Worm (Caenorhabditis elegans): ENCODE measurements around the gene let-60.

Gene let-60

DNA sequence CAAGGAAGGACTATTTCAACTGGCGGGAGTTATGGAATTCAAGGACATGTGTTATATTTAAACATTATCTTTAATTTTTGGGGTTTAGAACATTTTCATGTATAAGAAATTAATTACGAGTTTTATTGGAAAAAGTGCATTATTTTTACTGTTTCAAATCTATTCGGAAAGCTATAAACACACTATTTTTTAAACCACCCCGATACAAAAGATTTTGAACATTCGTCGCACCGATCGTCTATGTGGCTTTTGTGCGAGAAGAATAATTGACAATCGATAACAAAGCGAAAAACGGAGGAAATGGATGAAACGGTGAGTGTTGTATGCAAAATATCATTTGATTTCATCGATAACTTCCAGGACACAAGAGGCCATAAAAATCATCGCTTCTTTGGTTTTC, 25.9 kb downstream of the let-60 start, which contains the start of gene ZK809.9:
TSS of gene ZK809.9 (plus strand) at position 301 of the 400 bp plus-strand sequence.
- no peak for TF ChIP-seq ztf-23 (GFP tag; IDR thresholded peaks at IDR 0.05)
- no peak for TF ChIP-seq ztf-29 (GFP tag; IDR thresholded peaks at IDR 0.05)
- TF ChIP-seq flt-1 (GFP tag; IDR thresholded peaks at IDR 0.05) = no peak
- no peak for TF ChIP-seq med-1 (GFP tag; optimal IDR thresholded peaks at IDR 0.05; ENCODE audit: insufficient read depth)
- no peak for TF ChIP-seq tab-1 (GFP tag; IDR thresholded peaks at IDR 0.05)
- TF ChIP-seq cog-1 (tag; optimal IDR thresholded peaks at IDR 0.05) = no peak
- no peak for TF ChIP-seq T22C8.4 (GFP tag; IDR thresholded peaks at IDR 0.05)
- no peak for TF ChIP-seq klf-2 (GFP tag; conservative IDR thresholded peaks at IDR 0.05)
- no peak for TF ChIP-seq ref-1 (GFP tag; conservative IDR thresholded peaks at IDR 0.05)

DNA sequence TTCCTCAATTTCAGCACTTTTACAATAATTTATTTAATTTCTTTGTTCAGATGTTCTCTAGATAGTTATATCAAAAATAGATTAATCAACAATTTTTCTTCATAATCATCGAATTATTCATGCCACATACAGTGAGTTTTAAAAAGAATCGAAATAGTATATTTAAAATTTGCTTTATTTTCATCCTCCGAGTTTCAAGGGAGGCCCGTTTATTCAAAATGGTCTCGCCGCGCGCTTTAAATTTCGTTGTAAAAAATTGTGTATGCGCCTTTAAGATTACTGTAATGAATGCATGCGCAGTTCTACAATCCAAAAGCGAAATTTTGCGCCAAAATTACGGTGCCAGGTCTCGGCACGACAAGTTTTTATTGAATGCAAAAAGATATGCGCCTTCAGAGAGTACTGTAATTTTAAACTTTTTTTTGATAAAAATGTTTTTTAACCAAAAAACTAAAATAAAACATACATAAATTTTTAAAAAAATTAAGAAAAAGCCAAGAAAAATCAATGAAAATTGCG, 31.0 kb downstream of the let-60 start, which contains the start of gene ZK792.1:
TSS of gene ZK792.1 (plus strand) at position 51 of the 519 bp plus-strand sequence.
- TF ChIP-seq klf-2 (GFP tag; conservative IDR thresholded peaks at IDR 0.05) = no peak
- no peak for TF ChIP-seq cog-1 (tag; optimal IDR thresholded peaks at IDR 0.05)
- TF ChIP-seq flt-1 (GFP tag; IDR thresholded peaks at IDR 0.05) = no peak
- no peak for TF ChIP-seq tab-1 (GFP tag; IDR thresholded peaks at IDR 0.05)
- TF ChIP-seq T22C8.4 (GFP tag; IDR thresholded peaks at IDR 0.05) = no peak
- no peak for TF ChIP-seq med-1 (GFP tag; optimal IDR thresholded peaks at IDR 0.05; ENCODE audit: insufficient read depth)
- TF ChIP-seq ztf-23 (GFP tag; IDR thresholded peaks at IDR 0.05) = no peak
- TF ChIP-seq ref-1 (GFP tag; conservative IDR thresholded peaks at IDR 0.05) = no peak
- no peak for TF ChIP-seq ztf-29 (GFP tag; IDR thresholded peaks at IDR 0.05)

ce11 chrIV:11656144-11656780, 34.6 kb downstream of the let-60 start, which contains the start of gene ZK809.5:
TSS of gene ZK809.5 (plus strand) at chrIV:11656730.
- TF ChIP-seq klf-2 (GFP tag; conservative IDR thresholded peaks at IDR 0.05) (no peak), tab-1 (GFP tag; IDR thresholded peaks at IDR 0.05) (no peak), T22C8.4 (GFP tag; IDR thresholded peaks at IDR 0.05) (no peak), ztf-29 (GFP tag; IDR thresholded peaks at IDR 0.05) (no peak), flt-1 (GFP tag; IDR thresholded peaks at IDR 0.05) (no peak), cog-1 (tag; optimal IDR thresholded peaks at IDR 0.05) (no peak), med-1 (GFP tag; optimal IDR thresholded peaks at IDR 0.05; ENCODE audit: insufficient read depth) (no peak), ztf-23 (GFP tag; IDR thresholded peaks at IDR 0.05) (no peak), ref-1 (GFP tag; conservative IDR thresholded peaks at IDR 0.05) (no peak)

ce11 chrIV:11655370-11655769, 35.5 kb downstream of the let-60 start, which contains the start of gene ent-1:
TSS of gene ent-1 (minus strand) at chrIV:11655470.
- TF ChIP-seq T22C8.4 (GFP tag; IDR thresholded peaks at IDR 0.05) = no peak
- TF ChIP-seq tab-1 (GFP tag; IDR thresholded peaks at IDR 0.05) = no peak
- no peak for TF ChIP-seq klf-2 (GFP tag; conservative IDR thresholded peaks at IDR 0.05)
- no peak for TF ChIP-seq med-1 (GFP tag; optimal IDR thresholded peaks at IDR 0.05; ENCODE audit: insufficient read depth)

DNA sequence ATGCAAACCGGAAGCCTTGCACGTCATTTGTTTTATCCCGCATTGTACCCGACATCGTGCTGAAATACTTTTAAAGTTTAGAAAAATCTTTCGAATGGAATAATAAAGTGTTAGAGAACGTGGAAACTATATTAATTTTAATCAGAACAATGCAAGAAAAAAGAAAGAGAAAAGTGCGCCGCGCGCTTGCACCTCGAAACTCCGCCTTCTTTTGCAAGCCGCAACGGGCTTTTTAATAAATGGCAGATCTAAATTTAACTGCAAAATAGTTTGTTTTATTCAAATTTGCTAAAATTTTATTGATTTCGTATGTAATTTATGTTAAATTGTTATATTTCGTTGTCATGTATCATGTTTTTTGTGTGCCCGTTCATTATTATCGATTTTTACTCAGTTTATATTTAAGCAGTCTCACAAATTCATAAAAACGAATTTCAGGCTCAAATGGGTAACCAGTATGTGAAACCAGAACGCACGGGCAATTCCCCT, 38.9 kb downstream of the let-60 start, which contains the start of the genes acl-3 and ndub-6:
TSS of gene acl-3 (minus strand) at position 59 of the 489 bp plus-strand sequence.
TSS of gene ndub-6 (plus strand) at position 439 of the 489 bp plus-strand sequence.
- TF ChIP-seq ztf-29 (GFP tag; IDR thresholded peaks at IDR 0.05) (peak; percentile 59; the same call in 1 of the 2 replicates), T22C8.4 (GFP tag; IDR thresholded peaks at IDR 0.05) (no peak)

DNA sequence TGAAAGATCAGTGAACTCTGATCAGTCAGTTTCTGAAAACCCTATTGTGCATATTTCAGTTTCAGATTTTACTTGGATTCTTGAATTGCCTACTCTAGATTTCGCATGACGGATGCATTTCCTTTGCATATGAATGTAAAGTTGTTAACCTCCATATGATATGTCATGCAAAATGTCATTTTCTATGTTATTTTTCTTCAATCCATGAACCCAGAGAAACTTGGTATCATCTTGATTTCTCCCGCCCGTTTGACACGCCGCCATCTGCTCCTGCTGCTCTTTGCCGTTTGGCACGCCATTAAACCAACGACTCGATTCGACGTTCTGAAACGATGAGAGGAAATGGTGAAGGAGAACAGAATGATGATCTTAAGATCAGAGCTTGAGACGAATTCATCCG, 40.5 kb downstream of the let-60 start:
- TF ChIP-seq ztf-23 (GFP tag; IDR thresholded peaks at IDR 0.05) (no peak), T22C8.4 (GFP tag; IDR thresholded peaks at IDR 0.05) (no peak), klf-2 (GFP tag; conservative IDR thresholded peaks at IDR 0.05) (no peak), flt-1 (GFP tag; IDR thresholded peaks at IDR 0.05) (no peak), cog-1 (tag; optimal IDR thresholded peaks at IDR 0.05) (no peak), ztf-29 (GFP tag; IDR thresholded peaks at IDR 0.05) (no peak), tab-1 (GFP tag; IDR thresholded peaks at IDR 0.05) (no peak), ref-1 (GFP tag; conservative IDR thresholded peaks at IDR 0.05) (no peak), med-1 (GFP tag; optimal IDR thresholded peaks at IDR 0.05; ENCODE audit: insufficient read depth) (no peak)

DNA sequence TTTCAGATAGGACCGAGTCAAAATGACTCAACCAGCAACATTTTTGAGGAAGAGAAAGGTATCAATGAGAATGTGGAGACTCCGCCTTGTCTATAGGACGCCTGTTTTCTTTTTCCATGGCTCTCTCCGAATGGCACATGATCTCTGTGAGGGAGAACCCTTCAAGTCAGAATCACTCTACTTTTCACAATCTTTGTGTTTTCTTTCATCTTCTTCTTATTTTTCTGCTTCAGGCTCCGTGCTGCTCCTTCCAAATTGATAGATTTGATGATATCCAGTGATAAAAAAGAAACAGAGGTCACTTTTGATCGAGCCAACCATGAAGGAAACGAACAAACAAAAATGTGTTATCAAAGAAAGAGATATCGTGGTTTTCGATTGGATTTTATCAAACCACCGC, 41.9 kb downstream of the let-60 start, which contains the start of gene ZK809.8:
TSS of gene ZK809.8 (minus strand) at position 34 of the 400 bp plus-strand sequence.
- TF ChIP-seq flt-1 (GFP tag; IDR thresholded peaks at IDR 0.05) (no peak), cog-1 (tag; optimal IDR thresholded peaks at IDR 0.05) (no peak), ztf-23 (GFP tag; IDR thresholded peaks at IDR 0.05) (no peak), ref-1 (GFP tag; conservative IDR thresholded peaks at IDR 0.05) (no peak), tab-1 (GFP tag; IDR thresholded peaks at IDR 0.05) (no peak), ztf-29 (GFP tag; IDR thresholded peaks at IDR 0.05) (no peak)

- no peak for TF ChIP-seq med-1 (GFP tag; optimal IDR thresholded peaks at IDR 0.05; ENCODE audit: insufficient read depth)
- TF ChIP-seq klf-2 (GFP tag; conservative IDR thresholded peaks at IDR 0.05) = no peak
- TF ChIP-seq cog-1 (tag; optimal IDR thresholded peaks at IDR 0.05) = no peak
- no peak for TF ChIP-seq ref-1 (GFP tag; conservative IDR thresholded peaks at IDR 0.05)
- no peak for TF ChIP-seq flt-1 (GFP tag; IDR thresholded peaks at IDR 0.05)
- TF ChIP-seq T22C8.4 (GFP tag; IDR thresholded peaks at IDR 0.05) = no peak
These were observed 44.0 kb downstream of the let-60 start for ce11 chrIV:11646908-11647307.

ce11 chrIV:11645354-11645753, 45.5 kb downstream of the let-60 start:
- no peak for TF ChIP-seq T22C8.4 (GFP tag; IDR thresholded peaks at IDR 0.05)
- TF ChIP-seq flt-1 (GFP tag; IDR thresholded peaks at IDR 0.05) = no peak
- no peak for TF ChIP-seq ref-1 (GFP tag; conservative IDR thresholded peaks at IDR 0.05)
- no peak for TF ChIP-seq med-1 (GFP tag; optimal IDR thresholded peaks at IDR 0.05; ENCODE audit: insufficient read depth)
- no peak for TF ChIP-seq cog-1 (tag; optimal IDR thresholded peaks at IDR 0.05)
- no peak for TF ChIP-seq klf-2 (GFP tag; conservative IDR thresholded peaks at IDR 0.05)
- TF ChIP-seq ztf-29 (GFP tag; IDR thresholded peaks at IDR 0.05) = no peak
- TF ChIP-seq ztf-23 (GFP tag; IDR thresholded peaks at IDR 0.05) = no peak
- TF ChIP-seq tab-1 (GFP tag; IDR thresholded peaks at IDR 0.05) = no peak
